Fruit fly (Drosophila melanogaster) whole organism, embryonic: ENCODE measurements around the gene CG13314.
A peak's percentile ranks its signal among the peaks of the same experiment; 100 is the strongest.

Experiments
- BtbVII ChIP-seq: fragments of 200-800 bp; sonication (Bioruptor generic); optimal IDR thresholded peaks from 3 replicates; lab custom pipeline; 2017; ENCODE audit warnings: missing biosample characterization, mild to moderate bottlenecking, missing genetic modification characterization
- CG11695 ChIP-seq: fragments of 200-800 bp; sonication (Bioruptor generic); IDR thresholded peaks from 3 replicates; pipeline ENCODE4 v1.3.6; 2022; ENCODE audit warnings: missing biosample characterization, missing genetic modification characterization
- CG12391 ChIP-seq: fragments of 200-800 bp; sonication (Bioruptor generic); optimal IDR thresholded peaks from 3 replicates; lab custom pipeline; 2018; ENCODE audit warnings: missing biosample characterization, mild to moderate bottlenecking, missing genetic modification characterization, moderate library complexity
- CG13894 ChIP-seq: fragments of 200-800 bp; sonication (Bioruptor generic); optimal IDR thresholded peaks from 3 replicates; lab custom pipeline; 2018; ENCODE audit warnings: missing biosample characterization, mild to moderate bottlenecking, missing genetic modification characterization, moderate library complexity
- CG15269 ChIP-seq: fragments of 200-800 bp; sonication (Bioruptor generic); optimal IDR thresholded peaks from 2 replicates; lab custom pipeline; 2018; ENCODE audit warnings: missing biosample characterization, mild to moderate bottlenecking, missing genetic modification characterization, moderate library complexity
- CG17385 ChIP-seq: fragments of 200-800 bp; sonication (Bioruptor generic); optimal IDR thresholded peaks from 3 replicates; lab custom pipeline; 2018; ENCODE audit warnings: missing biosample characterization, mild to moderate bottlenecking, missing genetic modification characterization
- CG17568 ChIP-seq: fragments of 200-800 bp; sonication (Bioruptor generic); optimal IDR thresholded peaks from 2 replicates; lab custom pipeline; 2018; ENCODE audit warnings: missing biosample characterization, mild to moderate bottlenecking, missing genetic modification characterization, moderate library complexity
- CG2116 ChIP-seq: fragments of 200-800 bp; sonication (Bioruptor generic); optimal IDR thresholded peaks from 3 replicates; lab custom pipeline; 2018; ENCODE audit warnings: missing biosample characterization, mild to moderate bottlenecking, missing genetic modification characterization
- CG31224 ChIP-seq: fragments of 200-800 bp; sonication (Bioruptor generic); IDR thresholded peaks from 2 replicates; pipeline ENCODE4 v1.3.6; 2022; ENCODE audit warnings: missing biosample characterization, missing genetic modification characterization
- CG31441 ChIP-seq: fragments of 200-800 bp; sonication (Bioruptor generic); IDR thresholded peaks from 2 replicates; pipeline ENCODE4 v1.3.6; 2022; ENCODE audit warnings: missing biosample characterization, missing genetic modification characterization
- CG6813 ChIP-seq: fragments of 200-800 bp; sonication (Bioruptor generic); optimal IDR thresholded peaks from 2 replicates; lab custom pipeline; 2017; ENCODE audit warnings: missing biosample characterization, missing genetic modification characterization, mild to moderate bottlenecking, moderate library complexity, missing genetic modification reagents
- CG7271 ChIP-seq: fragments of 200-800 bp; sonication (Bioruptor generic); optimal IDR thresholded peaks from 2 replicates; lab custom pipeline; 2018; ENCODE audit warnings: missing biosample characterization, mild to moderate bottlenecking, missing genetic modification characterization, moderate library complexity
- CG9932 ChIP-seq: fragments of 200-800 bp; sonication (Bioruptor generic); IDR thresholded peaks from 2 replicates; pipeline ENCODE4 v1.3.6; 2022; ENCODE audit warnings: missing biosample characterization, missing genetic modification characterization
- Dll ChIP-seq: fragments of 200-800 bp; sonication (Bioruptor generic); IDR thresholded peaks from 4 replicates; pipeline ENCODE4 v1.3.6; 2022; ENCODE audit warnings: missing biosample characterization, missing genetic modification characterization; ENCODE audit not compliant: partially characterized antibody
- Dp ChIP-seq: fragments of 200-800 bp; sonication (Bioruptor generic); optimal IDR thresholded peaks from 2 replicates; lab custom pipeline; 2018; ENCODE audit warnings: missing biosample characterization, mild to moderate bottlenecking, missing genetic modification characterization, moderate library complexity
- E2f2 ChIP-seq: fragments of 200-800 bp; sonication (Bioruptor generic); IDR thresholded peaks from 2 replicates; pipeline ENCODE4 v1.3.6; 2022; ENCODE audit warnings: missing biosample characterization, missing genetic modification characterization
- Ets97D ChIP-seq: fragments of 200-800 bp; sonication (Bioruptor generic); optimal IDR thresholded peaks from 3 replicates; lab custom pipeline; 2016; ENCODE audit warnings: missing biosample characterization, missing genetic modification characterization
- Fer1 ChIP-seq: fragments of 200-800 bp; sonication (Bioruptor generic); optimal IDR thresholded peaks from 2 replicates; lab custom pipeline; 2017; ENCODE audit warnings: missing biosample characterization, mild to moderate bottlenecking, missing genetic modification characterization
- Gug ChIP-seq: fragments of 200-800 bp; sonication (Bioruptor generic); IDR thresholded peaks from 4 replicates; pipeline ENCODE4 v1.3.6; 2022; ENCODE audit warnings: missing biosample characterization, missing genetic modification characterization
- PHDP ChIP-seq: fragments of 200-800 bp; sonication (Bioruptor generic); optimal IDR thresholded peaks from 3 replicates; lab custom pipeline; 2018; ENCODE audit warnings: missing biosample characterization, mild to moderate bottlenecking, missing genetic modification characterization, moderate library complexity
- Sry-δ ChIP-seq: fragments of 200-800 bp; sonication (Bioruptor generic); optimal IDR thresholded peaks from 2 replicates; lab custom pipeline; 2016; ENCODE audit warnings: missing biosample characterization, missing genetic modification characterization
- chinmo ChIP-seq: fragments of 200-800 bp; sonication (Bioruptor generic); IDR thresholded peaks from 4 replicates; pipeline ENCODE4 v1.3.6; 2022; ENCODE audit warnings: missing biosample characterization, missing genetic modification characterization; ENCODE audit not compliant: partially characterized antibody
- danr ChIP-seq: fragments of 200-800 bp; sonication (Bioruptor generic); IDR thresholded peaks from 2 replicates; pipeline ENCODE4 v1.3.6; 2022; ENCODE audit warnings: missing biosample characterization, missing genetic modification characterization
- ems ChIP-seq: fragments of 200-800 bp; sonication (Bioruptor generic); optimal IDR thresholded peaks from 3 replicates; lab custom pipeline; 2016; ENCODE audit warnings: missing biosample characterization, missing genetic modification characterization
- eve ChIP-seq, 2 experiments: fragments of >200 bp; optimal IDR thresholded peaks; 2 replicates each; lab custom pipeline; 2017; ENCODE audit warnings: missing biosample characterization in 2 of 2, missing genetic modification characterization in 2 of 2
- fd102C ChIP-seq: fragments of 200-800 bp; sonication (Bioruptor generic); optimal IDR thresholded peaks from 2 replicates; lab custom pipeline; 2018; ENCODE audit warnings: missing biosample characterization, mild to moderate bottlenecking, missing genetic modification characterization, moderate library complexity
- hkb ChIP-seq, 2 experiments: fragments of 200-800 bp in 1 of 2; fragments of >200 bp in 1 of 2; sonication (Bioruptor generic) in 1 of 2; IDR thresholded peaks in 1 of 2; optimal IDR thresholded peaks in 1 of 2; 2 replicates each; pipeline versions ENCODE4 v1.3.6 to Lab custom; 2017 to 2022; ENCODE audit warnings: missing biosample characterization in 1 of 2, missing genetic modification characterization in 1 of 2
- lbe ChIP-seq: fragments of 200-800 bp; sonication (Bioruptor generic); optimal IDR thresholded peaks from 2 replicates; lab custom pipeline; 2016; ENCODE audit warnings: missing biosample characterization, mild to moderate bottlenecking, missing genetic modification characterization
- nau ChIP-seq: fragments of 200-800 bp; sonication (Bioruptor generic); optimal IDR thresholded peaks from 3 replicates; lab custom pipeline; 2017; ENCODE audit warnings: missing biosample characterization, mild to moderate bottlenecking, missing genetic modification characterization, missing genetic modification reagents
- nmo ChIP-seq: fragments of 200-800 bp; sonication (Bioruptor generic); optimal IDR thresholded peaks from 2 replicates; lab custom pipeline; 2018; ENCODE audit warnings: missing biosample characterization, mild to moderate bottlenecking, missing genetic modification characterization, moderate library complexity
- odd ChIP-seq: fragments of 200-800 bp; sonication (Bioruptor generic); optimal IDR thresholded peaks from 2 replicates; lab custom pipeline; 2017; ENCODE audit warnings: missing biosample characterization, mild to moderate bottlenecking, missing genetic modification characterization
- run ChIP-seq: fragments of 200-800 bp; sonication (Bioruptor generic); optimal IDR thresholded peaks from 3 replicates; lab custom pipeline; 2018; ENCODE audit warnings: missing biosample characterization, mild to moderate bottlenecking, missing genetic modification characterization
- sens ChIP-seq: fragments of 200-800 bp; sonication (Bioruptor generic); peaks from one replicate; lab custom pipeline; 2016; ENCODE audit warnings: missing biosample characterization, missing genetic modification characterization
- stc ChIP-seq: fragments of 200-800 bp; sonication (Bioruptor generic); IDR thresholded peaks from 2 replicates; pipeline ENCODE4 v1.3.6; 2022; ENCODE audit warnings: missing biosample characterization, missing genetic modification characterization
- stwl ChIP-seq: fragments of 200-800 bp; sonication (Bioruptor generic); optimal IDR thresholded peaks from 3 replicates; lab custom pipeline; 2018; ENCODE audit warnings: missing biosample characterization, mild to moderate bottlenecking, missing genetic modification characterization, moderate library complexity
- tin ChIP-seq: fragments of 200-800 bp; sonication (Bioruptor generic); optimal IDR thresholded peaks from 3 replicates; lab custom pipeline; 2016; ENCODE audit warnings: missing biosample characterization, missing genetic modification characterization
- tna ChIP-seq: fragments of 200-800 bp; sonication (Bioruptor generic); IDR thresholded peaks from 2 replicates; pipeline ENCODE4 v1.3.6; 2022; ENCODE audit warnings: missing biosample characterization, missing genetic modification characterization; ENCODE audit not compliant: partially characterized antibody
- trem ChIP-seq: fragments of 200-800 bp; optimal IDR thresholded peaks from 3 replicates; lab custom pipeline; 2019; ENCODE audit warnings: missing biosample characterization, mild to moderate bottlenecking, missing genetic modification characterization, moderate library complexity
- tx ChIP-seq: fragments of 200-800 bp; sonication (Bioruptor generic); optimal IDR thresholded peaks from 2 replicates; lab custom pipeline; 2016; ENCODE audit warnings: missing biosample characterization, missing genetic modification characterization
- z ChIP-seq: fragments of 200-800 bp; sonication (Bioruptor generic); IDR thresholded peaks from 3 replicates; pipeline ENCODE4 v1.3.6; 2022; ENCODE audit warnings: missing biosample characterization, missing genetic modification characterization

The CG13314 gene

dm6 chr3L:8981495-8981894 is at the start of gene CG13314:
Gene CG13314, plus strand, starts transcription at chr3L:8981795.
- TF ChIP-seq Fer1 (no peak), CG31224 (GFP tag; lab: Robert Waterston, UW) (0 out of 2 replicates have a peak, but pooled peaks have one; percentile 12), chinmo (GFP tag; lab: Robert Waterston, UW) (0 out of 4 replicates have a peak, but pooled peaks have one; percentile 47), z (GFP tag; lab: Robert Waterston, UW) (peak; percentile 88), Gug (GFP tag; lab: Robert Waterston, UW) (no peak), tna (no peak), tx (GFP tag; lab: Kevin White, UChicago) (no peak)
- TF ChIP-seq, all 482 proteins: peak for 3

DNA sequence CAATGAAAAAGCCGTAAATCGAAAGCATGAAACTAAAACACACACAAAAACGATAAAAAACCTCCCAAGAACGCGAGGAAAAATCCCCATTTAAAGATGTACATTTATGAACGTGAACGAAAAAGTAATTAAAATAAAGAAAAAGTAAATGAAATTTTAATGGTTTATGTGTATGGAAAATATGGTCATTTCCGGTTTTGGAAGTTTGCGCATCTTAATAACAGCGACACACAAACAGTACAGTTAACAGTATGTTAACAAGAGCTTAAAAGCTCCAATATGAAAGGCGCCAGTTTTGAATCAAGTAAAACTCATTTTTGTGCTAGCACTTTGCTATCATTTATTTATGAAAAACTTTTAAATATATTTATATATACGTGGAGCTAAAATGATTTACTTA is 49.7 kb upstream of the CG13314 start:
- TF ChIP-seq stc (GFP tag; lab: Robert Waterston, UW): peak; percentile 20; the same call in 1 of the 2 replicates
- peak; percentile 13 for TF ChIP-seq CG6813 (GFP tag; lab: Kevin White, UChicago)
- TF ChIP-seq CG17385: peak; percentile 29
- TF ChIP-seq danr (GFP tag; lab: Robert Waterston, UW): no peak
- TF ChIP-seq lbe (GFP tag; lab: Kevin White, UChicago): no peak
- TF ChIP-seq hkb (optimal IDR thresholded peaks at IDR 0.05; lab: Kevin White, UChicago): no peak
- 0 out of 2 replicates have a peak, but pooled peaks have one; percentile 22 for TF ChIP-seq hkb (GFP tag; IDR thresholded peaks at IDR 0.05; lab: Robert Waterston, UW)
- peak; percentile 6 for TF ChIP-seq CG2116 (GFP tag; lab: Kevin White, UChicago)
- TF ChIP-seq ems: no peak
- 0 out of 3 replicates have a peak, but pooled peaks have one; percentile 28 for TF ChIP-seq CG11695 (GFP tag; lab: Robert Waterston, UW)
- TF ChIP-seq run: no peak
- no peak for TF ChIP-seq fd102C (GFP tag; lab: Kevin White, UChicago)
- TF ChIP-seq sens (GFP tag; lab: Kevin White, UChicago): peak; percentile 10
- peak; percentile 38 for TF ChIP-seq PHDP (tag; lab: Kevin White, UChicago)
- no peak for TF ChIP-seq Sry-δ (GFP tag; lab: Kevin White, UChicago)
- no peak for TF ChIP-seq tin (GFP tag; lab: Kevin White, UChicago)
- TF ChIP-seq E2f2: peak; percentile 77
- no peak for TF ChIP-seq CG12391 (tag; lab: Kevin White, UChicago)
- TF ChIP-seq Dp (GFP tag; lab: Kevin White, UChicago): peak; percentile 66
- TF ChIP-seq Ets97D (GFP tag; lab: Kevin White, UChicago): peak; percentile 89
- peak; percentile 54 for TF ChIP-seq CG17568 (GFP tag; lab: Kevin White, UChicago)
- peak in 1 of 2 experiments; percentile 50 for TF ChIP-seq eve (GFP tag; optimal IDR thresholded peaks at IDR 0.05; lab: Kevin White, UChicago)
- peak; percentile 36 for TF ChIP-seq BtbVII
- TF ChIP-seq odd (GFP tag; lab: Kevin White, UChicago): peak; percentile 40
- peak; percentile 13 for TF ChIP-seq CG15269
- TF ChIP-seq nau: peak; percentile 5
- TF ChIP-seq trem (tag; lab: Kevin White, UChicago): no peak
- TF ChIP-seq Dll (GFP tag; lab: Robert Waterston, UW): no peak
- no peak for TF ChIP-seq nmo (GFP tag; lab: Kevin White, UChicago)
- peak; percentile 44 for TF ChIP-seq Fer1
- TF ChIP-seq CG9932 (GFP tag; lab: Robert Waterston, UW): no peak
- peak; percentile 38; the same call in 1 of the 2 replicates for TF ChIP-seq CG31441 (GFP tag; lab: Robert Waterston, UW)

DNA sequence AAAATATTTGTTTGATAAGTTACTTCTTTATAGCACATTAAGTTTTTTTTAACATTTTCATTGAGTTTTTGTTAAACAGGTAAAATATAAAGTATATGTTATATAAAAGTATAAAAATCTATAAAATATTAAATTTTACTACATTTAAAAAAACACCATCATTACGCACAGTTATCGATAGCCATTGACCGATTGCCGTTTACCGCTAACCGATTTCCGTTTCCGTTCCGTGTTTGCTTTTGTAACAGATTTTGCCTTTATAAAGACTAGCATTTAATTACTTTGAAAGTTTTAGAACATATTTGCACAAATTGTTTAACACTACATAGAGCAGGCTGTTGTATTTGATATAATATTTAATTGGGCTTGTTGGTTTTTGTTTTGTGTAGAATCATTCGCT is 41.9 kb upstream of the CG13314 start:
- no peak for TF ChIP-seq CG13894 (tag; lab: Kevin White, UChicago)
- peak; percentile 13 for TF ChIP-seq Ets97D (GFP tag; lab: Kevin White, UChicago)
- peak; percentile 58 for TF ChIP-seq stwl
- TF ChIP-seq CG7271 (tag; lab: Kevin White, UChicago): peak; percentile 77
